Worm (Caenorhabditis elegans): ENCODE results near the gene F58H7.1.
"Not testable (repeated sequence)": the region's sequence is repeated elsewhere in the genome, so short reads cannot be mapped to it uniquely, and the experiment has no call there.

F58H7.1 gene

DNA sequence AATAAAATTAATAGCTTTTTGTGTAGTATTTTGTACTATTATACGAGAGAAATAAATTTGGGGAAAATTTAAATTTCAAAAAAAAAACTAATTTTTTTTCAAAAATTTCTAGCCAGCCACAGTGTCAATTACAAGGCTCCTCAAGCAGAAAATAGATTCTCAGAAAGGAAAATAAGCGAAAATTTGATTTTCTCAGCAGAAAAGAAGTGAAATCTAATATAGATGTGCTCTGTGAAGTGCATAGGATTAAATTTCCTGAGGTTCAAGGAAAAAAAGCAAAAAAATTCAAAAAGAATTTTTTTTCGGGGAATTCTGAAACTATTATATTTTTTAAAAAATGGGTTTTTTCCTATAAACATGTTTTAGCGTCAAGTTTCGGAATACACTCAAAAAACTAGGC is 8.1 kb downstream of the F58H7.1 start:
- TF ChIP-seq lin-13 (tag; optimal IDR thresholded peaks at IDR 0.05) = no peak
- TF ChIP-seq mls-2 (tag; optimal IDR thresholded peaks at IDR 0.05) = no peak
- peak; percentile 77 for TF ChIP-seq ces-1 (GFP tag; optimal IDR thresholded peaks at IDR 0.05)
- TF ChIP-seq ceh-39 (tag; optimal IDR thresholded peaks at IDR 0.05) = no peak

DNA sequence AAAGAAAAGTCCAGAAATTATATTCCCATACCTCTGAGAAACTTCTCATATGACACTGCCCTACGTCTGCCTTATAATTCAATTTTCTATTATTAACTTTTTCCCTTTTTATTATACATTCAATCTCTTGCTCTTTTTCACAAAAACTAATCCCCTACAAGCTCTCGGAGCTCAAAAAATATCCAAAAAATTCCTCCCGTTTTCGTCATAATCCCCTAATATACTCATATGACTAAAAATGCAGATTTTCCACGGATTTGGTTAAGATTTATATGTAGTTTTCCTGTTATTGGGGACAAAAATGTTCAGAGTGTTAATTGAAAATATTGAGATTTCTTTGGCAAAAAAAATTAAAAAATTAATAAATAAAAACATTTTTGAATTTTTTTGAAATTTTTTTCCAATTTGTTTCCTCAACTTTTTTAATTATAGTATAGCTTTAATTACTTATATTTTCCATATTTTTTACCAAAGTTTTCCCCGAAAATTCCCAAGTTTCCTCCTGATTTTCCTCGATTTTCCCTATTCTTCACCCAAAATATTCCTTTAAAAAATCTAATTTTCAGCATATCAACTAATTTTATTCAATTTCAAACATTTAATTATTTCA is 11.2 kb downstream of the F58H7.1 start, which contains the start of gene lgc-30:
Gene lgc-30, plus strand, starts transcription at position 560 of the 610 bp plus-strand sequence.
- no peak for TF ChIP-seq nhr-28 (tag; optimal IDR thresholded peaks at IDR 0.05)
- TF ChIP-seq zip-8 (tag; optimal IDR thresholded peaks at IDR 0.05) = no peak
- no peak for TF ChIP-seq lin-32 (GFP tag; optimal IDR thresholded peaks at IDR 0.05)

DNA sequence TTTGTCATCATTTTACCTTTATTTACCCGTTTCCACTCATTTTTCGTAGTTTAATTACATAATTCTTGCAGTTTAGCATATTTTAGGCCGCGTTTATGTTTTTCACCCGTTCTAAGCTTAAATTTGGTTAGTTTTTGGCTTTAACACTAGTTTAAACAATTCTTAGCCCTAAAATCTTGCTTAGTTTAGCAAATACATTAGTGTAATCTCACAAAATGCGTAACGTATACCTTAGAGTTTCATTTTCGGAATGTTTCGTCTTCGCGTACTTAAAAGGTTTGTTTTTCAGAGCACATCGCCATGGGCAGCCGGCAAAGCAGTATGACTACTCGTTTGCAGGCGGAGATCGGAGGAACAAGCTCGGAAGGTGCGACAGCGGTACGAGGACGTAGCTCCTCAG is 15.9 kb downstream of the F58H7.1 start, which contains the start of gene F58H7.5:
Gene F58H7.5, plus strand, starts transcription at position 301 of the 400 bp plus-strand sequence.
- no peak for TF ChIP-seq drap-1 (GFP tag; optimal IDR thresholded peaks at IDR 0.05)

DNA sequence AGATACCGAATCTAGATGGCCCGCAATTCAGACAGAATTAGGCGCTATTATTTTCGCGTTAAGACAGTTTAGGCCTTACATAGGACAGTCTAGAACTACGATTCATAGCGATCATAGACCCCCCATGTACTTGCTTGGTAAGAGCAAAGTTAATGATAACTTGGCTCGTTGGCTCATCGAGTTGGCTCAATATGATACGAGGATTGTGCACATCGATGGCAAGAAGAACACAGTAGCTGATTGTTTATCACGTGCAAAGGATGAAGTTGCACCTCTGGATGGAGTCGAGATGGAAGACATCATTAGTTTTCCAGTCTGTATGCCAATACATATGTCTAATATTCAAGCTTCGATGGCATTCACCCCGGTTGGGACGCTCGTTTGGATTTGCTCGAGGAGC is 18.0 kb downstream of the F58H7.1 start:
- TF ChIP-seq unc-39 (tag; optimal IDR thresholded peaks at IDR 0.05) = no peak
- no peak for TF ChIP-seq snpc-4 (tag; optimal IDR thresholded peaks at IDR 0.05)
- no peak for TF ChIP-seq nhr-28 (tag; optimal IDR thresholded peaks at IDR 0.05)
- no peak for TF ChIP-seq elt-1 (tag; optimal IDR thresholded peaks at IDR 0.05; ENCODE audit: borderline replicate concordance, insufficient read depth)
- TF ChIP-seq ces-1 (GFP tag; optimal IDR thresholded peaks at IDR 0.05) = no peak

DNA sequence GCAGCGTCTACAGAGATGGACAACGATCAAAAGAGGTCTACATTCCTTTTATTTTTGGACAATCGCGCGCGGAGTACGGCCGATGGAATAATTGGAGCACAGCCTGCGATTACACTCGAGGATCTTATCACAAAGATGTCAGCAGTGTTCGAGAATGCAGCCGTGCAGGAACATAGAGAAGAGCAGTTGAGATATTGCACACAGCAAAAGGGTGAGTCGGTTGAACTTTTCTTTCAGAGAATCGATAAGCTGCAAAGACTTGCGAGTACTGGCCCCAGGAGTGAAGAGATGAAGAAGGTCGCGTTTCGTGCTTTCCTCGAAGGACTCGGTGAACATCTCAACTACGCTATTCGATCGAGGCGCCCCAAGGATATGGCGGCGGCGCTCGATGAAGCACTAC is 20.8 kb downstream of the F58H7.1 start:
- TF ChIP-seq unc-62 (GFP tag; optimal IDR thresholded peaks at IDR 0.05) (no peak), ceh-43 (GFP tag; optimal IDR thresholded peaks at IDR 0.05) (no peak), ceh-83 (GFP tag; optimal IDR thresholded peaks at IDR 0.05) (no peak), drap-1 (GFP tag; optimal IDR thresholded peaks at IDR 0.05) (no peak), cnd-1 (tag; optimal IDR thresholded peaks at IDR 0.05) (no peak), M03D4.4 (tag; optimal IDR thresholded peaks at IDR 0.05) (no peak), flh-1 (GFP tag; optimal IDR thresholded peaks at IDR 0.05) (no peak), unc-120 (tag; optimal IDR thresholded peaks at IDR 0.05; ENCODE audit: poor library complexity, severe bottlenecking) (no peak), mep-1 (tag; optimal IDR thresholded peaks at IDR 0.05) (no peak), nhr-2 (tag; optimal IDR thresholded peaks at IDR 0.05) (no peak), zip-8 (tag; optimal IDR thresholded peaks at IDR 0.05) (no peak), ces-1 (GFP tag; optimal IDR thresholded peaks at IDR 0.05) (no peak), nhr-12 (tag; optimal IDR thresholded peaks at IDR 0.05) (no peak), sptf-1 (tag; optimal IDR thresholded peaks at IDR 0.05) (no peak), unc-39 (tag; optimal IDR thresholded peaks at IDR 0.05) (no peak), hlh-1 (tag; optimal IDR thresholded peaks at IDR 0.05) (no peak), ztf-11 (tag; optimal IDR thresholded peaks at IDR 0.05) (no peak), elt-3 (tag; optimal IDR thresholded peaks at IDR 0.05) (no peak)

DNA sequence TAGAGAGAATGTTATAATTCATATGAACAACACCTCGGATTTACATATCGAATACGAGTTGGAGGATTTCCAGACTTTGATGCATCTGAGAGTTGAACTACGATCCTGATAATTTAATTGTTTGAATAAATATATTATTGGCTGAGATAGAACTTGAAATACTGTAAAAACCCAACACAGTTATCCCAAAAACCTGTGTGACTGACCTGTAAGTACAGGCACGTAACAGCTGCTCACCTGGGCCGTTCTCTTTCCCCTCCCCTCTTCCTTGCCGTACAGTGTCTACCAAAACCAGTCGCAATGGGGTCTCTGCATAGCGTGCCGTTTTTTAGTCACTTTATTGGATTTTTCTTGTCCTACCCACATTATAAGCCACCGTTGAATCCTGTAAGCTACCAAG is 30.7 kb downstream of the F58H7.1 start, which contains the start of gene fbxc-12:
Gene fbxc-12, plus strand, starts transcription at position 301 of the 400 bp plus-strand sequence.
- not testable (repeated sequence) for TF ChIP-seq bed-3 (GFP tag; optimal IDR thresholded peaks at IDR 0.05); mab-5 (tag; optimal IDR thresholded peaks at IDR 0.05); ceh-39 (tag; optimal IDR thresholded peaks at IDR 0.05)

DNA sequence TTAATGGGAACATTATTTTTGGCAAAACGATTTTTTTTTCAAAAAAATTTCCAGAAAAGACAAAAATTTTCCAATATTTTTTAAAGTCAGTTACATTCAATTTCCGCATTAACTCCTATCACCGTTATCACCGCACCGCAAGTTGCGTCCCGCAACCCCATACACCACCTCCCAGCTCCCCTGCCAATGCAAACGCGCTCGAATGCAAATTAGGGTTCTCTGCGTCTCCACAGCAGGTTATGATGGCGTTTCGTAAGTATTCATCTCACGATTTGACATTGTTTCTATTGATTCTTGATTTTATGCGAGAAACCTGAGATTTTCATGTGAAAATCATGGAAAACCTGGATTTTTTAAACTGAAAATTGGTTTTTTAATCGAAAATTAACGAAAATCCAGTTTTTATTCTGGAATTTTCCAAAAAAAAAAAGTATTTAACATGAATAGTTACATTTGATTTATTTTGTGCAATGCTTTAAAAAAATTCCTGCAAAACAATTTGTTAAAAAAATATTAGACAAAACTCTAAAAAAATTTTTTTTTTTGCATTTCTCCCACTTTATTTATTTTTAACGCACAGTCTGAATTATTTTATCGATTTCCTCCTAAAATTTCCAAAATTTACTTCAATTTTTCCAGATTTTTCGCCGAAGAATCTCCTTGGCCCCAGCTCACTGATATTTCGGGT is 50.8 kb downstream of the F58H7.1 start, which contains the start of gene mak-2:
Gene mak-2, plus strand, starts transcription at position 638 of the 688 bp plus-strand sequence.
- TF ChIP-seq lin-13 (tag; optimal IDR thresholded peaks at IDR 0.05) (peak; percentile 90), unc-62 (GFP tag; optimal IDR thresholded peaks at IDR 0.05) (peak; percentile 8), pha-4 (tag; optimal IDR thresholded peaks at IDR 0.05) (peak; percentile 86), cnd-1 (tag; optimal IDR thresholded peaks at IDR 0.05) (peak; percentile 9), unc-39 (tag; optimal IDR thresholded peaks at IDR 0.05) (no peak), lsy-2 (tag; optimal IDR thresholded peaks at IDR 0.05) (peak; percentile 81), sem-2 (GFP tag; optimal IDR thresholded peaks at IDR 0.05) (no peak), mab-5 (tag; optimal IDR thresholded peaks at IDR 0.05) (no peak), unc-120 (tag; optimal IDR thresholded peaks at IDR 0.05; ENCODE audit: poor library complexity, severe bottlenecking) (peak; percentile 39), blmp-1 (tag; optimal IDR thresholded peaks at IDR 0.05) (no peak), ceh-83 (GFP tag; optimal IDR thresholded peaks at IDR 0.05) (no peak), sptf-1 (tag; optimal IDR thresholded peaks at IDR 0.05) (peak; percentile 45), ceh-43 (GFP tag; optimal IDR thresholded peaks at IDR 0.05) (no peak), ces-1 (GFP tag; optimal IDR thresholded peaks at IDR 0.05) (peak; percentile 72), hlh-1 (tag; optimal IDR thresholded peaks at IDR 0.05) (peak; percentile 49), mep-1 (tag; optimal IDR thresholded peaks at IDR 0.05) (peak; percentile 78), M03D4.4 (tag; optimal IDR thresholded peaks at IDR 0.05) (no peak), ztf-11 (tag; optimal IDR thresholded peaks at IDR 0.05) (no peak), nhr-2 (tag; optimal IDR thresholded peaks at IDR 0.05) (no peak), mls-2 (tag; optimal IDR thresholded peaks at IDR 0.05) (peak; percentile 19), nhr-237 (tag; optimal IDR thresholded peaks at IDR 0.05) (peak; percentile 48), bed-3 (GFP tag; optimal IDR thresholded peaks at IDR 0.05) (no peak), ceh-39 (tag; optimal IDR thresholded peaks at IDR 0.05) (peak; percentile 37)

Data from whole organism, mixed stage, embryonic.